Fruit fly (Drosophila melanogaster) whole organism, embryonic: ENCODE measurements around the gene cnc.

Experiments
- B-H1 ChIP-seq: fragments of 200-800 bp; sonication (Bioruptor generic); IDR thresholded peaks from 3 replicates; pipeline ENCODE4 v1.3.6; 2022; ENCODE audit warnings: missing biosample characterization, missing genetic modification characterization
- BEAF-32 ChIP-seq: fragments of 200-800 bp; sonication (Bioruptor generic); optimal IDR thresholded peaks from 3 replicates; lab custom pipeline; 2017; ENCODE audit warnings: missing biosample characterization, missing genetic modification characterization, mild to moderate bottlenecking, moderate library complexity, missing genetic modification reagents
- CG11085 ChIP-seq: fragments of 200-800 bp; sonication (Bioruptor generic); IDR thresholded peaks from 2 replicates; pipeline ENCODE4 v1.3.6; 2022; ENCODE audit warnings: missing biosample characterization, missing genetic modification characterization
- CG12219 ChIP-seq: fragments of 200-800 bp; sonication (Bioruptor generic); optimal IDR thresholded peaks from 3 replicates; lab custom pipeline; 2018; ENCODE audit warnings: missing biosample characterization, mild to moderate bottlenecking, missing genetic modification characterization
- CG13287 ChIP-seq: fragments of 200-800 bp; sonication (Bioruptor generic); IDR thresholded peaks from 2 replicates; pipeline ENCODE4 v1.3.6; 2022; ENCODE audit warnings: missing biosample characterization, missing genetic modification characterization; ENCODE audit not compliant: partially characterized antibody
- CG1529 ChIP-seq: fragments of 200-800 bp; sonication (Bioruptor generic); optimal IDR thresholded peaks from 3 replicates; lab custom pipeline; 2018; ENCODE audit warnings: missing biosample characterization, missing genetic modification characterization
- CG15601 ChIP-seq: fragments of 200-800 bp; sonication (Bioruptor generic); optimal IDR thresholded peaks from 3 replicates; lab custom pipeline; 2019; ENCODE audit warnings: missing biosample characterization, mild to moderate bottlenecking, missing genetic modification characterization, moderate library complexity
- CG17328 ChIP-seq: fragments of 200-800 bp; sonication (Bioruptor generic); IDR thresholded peaks from 2 replicates; pipeline ENCODE4 v1.3.6; 2022; ENCODE audit warnings: missing biosample characterization, missing genetic modification characterization
- CG17829 ChIP-seq: fragments of 200-800 bp; optimal IDR thresholded peaks from 2 replicates; lab custom pipeline; 2019; ENCODE audit warnings: missing biosample characterization, mild to moderate bottlenecking, missing genetic modification characterization, moderate library complexity
- CG2202 ChIP-seq: fragments of 200-800 bp; sonication (Bioruptor generic); optimal IDR thresholded peaks from 2 replicates; lab custom pipeline; 2018; ENCODE audit warnings: missing biosample characterization, mild to moderate bottlenecking, missing genetic modification characterization
- CG4360 ChIP-seq: fragments of 200-800 bp; sonication (Bioruptor generic); IDR thresholded peaks from 2 replicates; pipeline ENCODE4 v1.3.6; 2022; ENCODE audit warnings: missing biosample characterization, missing genetic modification characterization
- CG5953 ChIP-seq: fragments of 200-800 bp; sonication (Bioruptor generic); IDR thresholded peaks from 2 replicates; pipeline ENCODE4 v1.3.6; 2022; ENCODE audit warnings: missing biosample characterization, missing genetic modification characterization
- CG6683 ChIP-seq: fragments of 200-800 bp; sonication (Bioruptor generic); optimal IDR thresholded peaks from 2 replicates; lab custom pipeline; 2017; ENCODE audit warnings: missing biosample characterization, mild to moderate bottlenecking, missing genetic modification characterization, missing genetic modification reagents
- CG6813 ChIP-seq: fragments of 200-800 bp; sonication (Bioruptor generic); optimal IDR thresholded peaks from 2 replicates; lab custom pipeline; 2017; ENCODE audit warnings: missing biosample characterization, missing genetic modification characterization, mild to moderate bottlenecking, moderate library complexity, missing genetic modification reagents
- CG7271 ChIP-seq: fragments of 200-800 bp; sonication (Bioruptor generic); optimal IDR thresholded peaks from 2 replicates; lab custom pipeline; 2018; ENCODE audit warnings: missing biosample characterization, mild to moderate bottlenecking, missing genetic modification characterization, moderate library complexity
- CG8089 ChIP-seq: fragments of 200-800 bp; sonication (Bioruptor generic); optimal IDR thresholded peaks from 3 replicates; lab custom pipeline; 2016; ENCODE audit warnings: missing biosample characterization, missing genetic modification characterization
- CG8478 ChIP-seq: fragments of >200 bp; optimal IDR thresholded peaks from 2 replicates; lab custom pipeline; 2018
- Drgx ChIP-seq: fragments of 200-800 bp; sonication (Bioruptor generic); IDR thresholded peaks from 2 replicates; pipeline ENCODE4 v1.3.6; 2022; ENCODE audit warnings: missing biosample characterization, missing genetic modification characterization
- HLH3B ChIP-seq: fragments of 200-800 bp; sonication (Bioruptor generic); IDR thresholded peaks from 2 replicates; pipeline ENCODE4 v1.3.6; 2022; ENCODE audit warnings: missing biosample characterization, missing genetic modification characterization
- Lhr ChIP-seq: fragments of 200-800 bp; sonication (Bioruptor generic); optimal IDR thresholded peaks from 3 replicates; lab custom pipeline; 2017; ENCODE audit warnings: mild to moderate bottlenecking, missing biosample characterization, missing genetic modification reagents, missing genetic modification characterization
- MTF-1 ChIP-seq: fragments of 200-800 bp; sonication (Bioruptor generic); optimal IDR thresholded peaks from 2 replicates; lab custom pipeline; 2018; ENCODE audit warnings: missing biosample characterization, mild to moderate bottlenecking, missing genetic modification characterization, borderline replicate concordance
- Meics ChIP-seq: fragments of 200-800 bp; sonication (Bioruptor generic); optimal IDR thresholded peaks from 2 replicates; lab custom pipeline; 2017; ENCODE audit warnings: missing biosample characterization, mild to moderate bottlenecking, missing genetic modification characterization
- Nf-YA ChIP-seq: fragments of 200-800 bp; sonication (Bioruptor generic); IDR thresholded peaks from 2 replicates; pipeline ENCODE4 v1.3.6; 2022; ENCODE audit warnings: missing biosample characterization, missing genetic modification characterization
- Nf-YC ChIP-seq: fragments of 200-800 bp; optimal IDR thresholded peaks from 3 replicates; lab custom pipeline; 2019; ENCODE audit warnings: missing biosample characterization, mild to moderate bottlenecking, missing genetic modification characterization, moderate library complexity
- Opbp ChIP-seq: fragments of 200-800 bp; sonication (Bioruptor generic); IDR thresholded peaks from 3 replicates; pipeline ENCODE4 v1.3.6; 2022; ENCODE audit warnings: missing biosample characterization, missing genetic modification characterization; ENCODE audit not compliant: partially characterized antibody
- Rfx ChIP-seq: fragments of 200-800 bp; sonication (Bioruptor generic); IDR thresholded peaks from 2 replicates; pipeline ENCODE4 v1.3.6; 2022; ENCODE audit warnings: missing biosample characterization, missing genetic modification characterization
- Xrp1 ChIP-seq: fragments of 200-800 bp; sonication (Bioruptor generic); IDR thresholded peaks from 2 replicates; pipeline ENCODE4 v1.3.6; 2022; ENCODE audit warnings: missing biosample characterization, missing genetic modification characterization
- bsh ChIP-seq, 2 experiments: fragments of 200-800 bp; sonication (Bioruptor generic); optimal IDR thresholded peaks; 2 replicates each; lab custom pipeline; 2017 to 2018; ENCODE audit warnings: mild to moderate bottlenecking in 2 of 2, missing biosample characterization in 2 of 2, missing genetic modification characterization in 2 of 2, moderate library complexity in 1 of 2
- chinmo ChIP-seq: fragments of 200-800 bp; sonication (Bioruptor generic); IDR thresholded peaks from 4 replicates; pipeline ENCODE4 v1.3.6; 2022; ENCODE audit warnings: missing biosample characterization, missing genetic modification characterization; ENCODE audit not compliant: partially characterized antibody
- ci ChIP-seq: fragments of 200-800 bp; sonication (Bioruptor generic); IDR thresholded peaks from 3 replicates; pipeline ENCODE4 v1.3.6; 2022; ENCODE audit warnings: missing biosample characterization, missing genetic modification characterization
- cwo ChIP-seq: fragments of 200-800 bp; sonication (Bioruptor generic); optimal IDR thresholded peaks from 3 replicates; lab custom pipeline; 2017; ENCODE audit warnings: missing biosample characterization, missing genetic modification characterization, mild to moderate bottlenecking, moderate library complexity, missing genetic modification reagents
- ewg ChIP-seq: fragments of 200-800 bp; sonication (Bioruptor generic); optimal IDR thresholded peaks from 3 replicates; lab custom pipeline; 2017; ENCODE audit warnings: mild to moderate bottlenecking, missing biosample characterization, missing genetic modification reagents, missing genetic modification characterization
- h ChIP-seq: fragments of >200 bp; optimal IDR thresholded peaks from 2 replicates; lab custom pipeline; 2017
- ham ChIP-seq: fragments of 200-800 bp; sonication (Bioruptor generic); IDR thresholded peaks from 2 replicates; pipeline ENCODE4 v1.3.6; 2022; ENCODE audit warnings: missing biosample characterization, missing genetic modification characterization
- her ChIP-seq: fragments of 200-800 bp; sonication (Bioruptor generic); optimal IDR thresholded peaks from 2 replicates; lab custom pipeline; 2016; ENCODE audit warnings: missing biosample characterization, missing genetic modification characterization
- hkb ChIP-seq, 2 experiments: fragments of 200-800 bp in 1 of 2; fragments of >200 bp in 1 of 2; sonication (Bioruptor generic) in 1 of 2; IDR thresholded peaks in 1 of 2; optimal IDR thresholded peaks in 1 of 2; 2 replicates each; pipeline versions ENCODE4 v1.3.6 to Lab custom; 2017 to 2022; ENCODE audit warnings: missing biosample characterization in 1 of 2, missing genetic modification characterization in 1 of 2
- lbe ChIP-seq: fragments of 200-800 bp; sonication (Bioruptor generic); optimal IDR thresholded peaks from 2 replicates; lab custom pipeline; 2016; ENCODE audit warnings: missing biosample characterization, mild to moderate bottlenecking, missing genetic modification characterization
- lov ChIP-seq, 2 experiments: fragments of 200-800 bp in 1 of 2; fragments of >200 bp in 1 of 2; sonication (Bioruptor generic) in 1 of 2; IDR thresholded peaks in 1 of 2; optimal IDR thresholded peaks in 1 of 2; 2 replicates in 1 of 2; 3 replicates in 1 of 2; pipeline versions ENCODE4 v1.3.6 to Lab custom; 2017 to 2022; ENCODE audit warnings: missing biosample characterization in 1 of 2, missing genetic modification characterization in 1 of 2
- mld ChIP-seq: fragments of 200-800 bp; sonication (Bioruptor generic); IDR thresholded peaks from 3 replicates; pipeline ENCODE4 v1.3.6; 2022; ENCODE audit warnings: missing biosample characterization, missing genetic modification characterization; ENCODE audit not compliant: partially characterized antibody
- odd ChIP-seq: fragments of 200-800 bp; sonication (Bioruptor generic); optimal IDR thresholded peaks from 2 replicates; lab custom pipeline; 2017; ENCODE audit warnings: missing biosample characterization, mild to moderate bottlenecking, missing genetic modification characterization
- pan ChIP-seq, 4 experiments: fragments of >200 bp in 3 of 4; fragments of 200-800 bp in 1 of 4; sonication (Bioruptor generic) in 1 of 4; optimal IDR thresholded peaks in 3 of 4; IDR thresholded peaks in 1 of 4; 2 replicates each; pipeline versions ENCODE4 v1.3.6 to Lab custom; 2017 to 2022; ENCODE audit warnings: missing biosample characterization in 2 of 4, missing genetic modification characterization in 2 of 4, mixed read lengths in 1 of 4
- seq ChIP-seq: fragments of 200-800 bp; sonication (Bioruptor generic); IDR thresholded peaks from 2 replicates; pipeline ENCODE4 v1.3.6; 2022; ENCODE audit warnings: missing biosample characterization, missing genetic modification characterization
- slbo ChIP-seq: fragments of 200-800 bp; sonication (Bioruptor generic); IDR thresholded peaks from 2 replicates; pipeline ENCODE4 v1.3.6; 2022; ENCODE audit warnings: missing biosample characterization, missing genetic modification characterization
- sna ChIP-seq: fragments of 200-800 bp; sonication (Bioruptor generic); IDR thresholded peaks from 2 replicates; pipeline ENCODE4 v1.3.6; 2022; ENCODE audit warnings: missing biosample characterization, missing genetic modification characterization; ENCODE audit not compliant: partially characterized antibody
- twi ChIP-seq: fragments of 200-800 bp; optimal IDR thresholded peaks from 2 replicates; lab custom pipeline; 2019; ENCODE audit warnings: missing biosample characterization, mild to moderate bottlenecking, missing genetic modification characterization, moderate library complexity
- vvl ChIP-seq: fragments of 200-800 bp; sonication (Bioruptor generic); IDR thresholded peaks from 2 replicates; pipeline ENCODE4 v1.3.6; 2022; ENCODE audit warnings: missing biosample characterization, missing genetic modification characterization
- z ChIP-seq: fragments of 200-800 bp; sonication (Bioruptor generic); IDR thresholded peaks from 3 replicates; pipeline ENCODE4 v1.3.6; 2022; ENCODE audit warnings: missing biosample characterization, missing genetic modification characterization
- zfh1 ChIP-seq: fragments of 200-800 bp; sonication (Bioruptor generic); IDR thresholded peaks from 3 replicates; pipeline ENCODE4 v1.3.6; 2022; ENCODE audit warnings: missing biosample characterization, missing genetic modification characterization

Gene cnc

DNA sequence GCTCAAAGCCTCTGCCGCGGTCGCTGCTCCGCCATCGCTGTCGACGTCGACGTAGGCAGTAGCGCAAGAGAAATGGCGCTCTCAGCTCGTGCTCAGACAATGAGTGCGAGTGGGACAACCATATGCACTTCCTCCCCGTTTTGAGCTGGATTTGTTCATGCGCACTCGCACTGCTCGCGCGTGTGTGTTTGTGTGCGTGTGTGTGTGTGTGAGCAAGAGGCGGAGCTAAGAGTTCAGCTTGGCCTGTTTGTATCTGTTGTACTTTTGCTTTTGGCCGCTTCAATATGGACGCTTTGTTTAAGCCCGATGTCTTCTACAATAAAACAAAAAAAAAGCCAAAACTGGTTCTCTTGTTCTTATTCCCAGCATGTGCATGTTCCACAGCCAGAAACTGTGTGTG, 25.4 kb downstream of the cnc start (continued):
- TF ChIP-seq CG6683, result no peak
- no peak for TF ChIP-seq Lhr (GFP tag; lab: Kevin White, UChicago)
- 0 out of 2 replicates have a peak, but pooled peaks have one; percentile 41 for TF ChIP-seq CG4360 (GFP tag; lab: Robert Waterston, UW)
- peak; percentile 37; the same call in 1 of the 2 replicates for TF ChIP-seq sna (GFP tag; lab: Robert Waterston, UW)
- peak; percentile 41 for TF ChIP-seq CG17829 (tag; lab: Kevin White, UChicago)
- 0 out of 3 replicates have a peak, but pooled peaks have one; percentile 44 for TF ChIP-seq mld
- no peak for TF ChIP-seq CG1529 (GFP tag; lab: Kevin White, UChicago)
- TF ChIP-seq CG15601, result no peak
- peak; percentile 26 for TF ChIP-seq CG6813
- no peak for TF ChIP-seq h (lab: Kevin White, UChicago)
- peak; percentile 25; the same call in 1 of the 3 replicates for TF ChIP-seq zfh1 (GFP tag; lab: Robert Waterston, UW)
- peak; percentile 57; the same call in 1 of the 2 replicates for TF ChIP-seq CG17328 (GFP tag; lab: Robert Waterston, UW)
- TF ChIP-seq MTF-1 (GFP tag; lab: Kevin White, UChicago), result no peak
- TF ChIP-seq Xrp1 (GFP tag; lab: Robert Waterston, UW), result no peak
- no peak for TF ChIP-seq CG7271 (tag; lab: Kevin White, UChicago)
- TF ChIP-seq BEAF-32 (GFP tag; lab: Kevin White, UChicago), result no peak
- TF ChIP-seq cwo (GFP tag; lab: Kevin White, UChicago), result no peak
- TF ChIP-seq CG2202, result no peak
- TF ChIP-seq seq (GFP tag; lab: Robert Waterston, UW), result peak; percentile 83; the same call in 1 of the 2 replicates
- peak; percentile 94 for TF ChIP-seq ewg (GFP tag; lab: Kevin White, UChicago)
- peak; percentile 77; the same call in 1 of the 4 replicates for TF ChIP-seq chinmo (GFP tag; lab: Robert Waterston, UW)
- TF ChIP-seq vvl, result peak; percentile 76; the same call in 1 of the 2 replicates
- no peak for TF ChIP-seq CG8089 (GFP tag; lab: Kevin White, UChicago)
- no peak for TF ChIP-seq ham (GFP tag; lab: Robert Waterston, UW)
- TF ChIP-seq CG13287 (GFP tag; lab: Robert Waterston, UW), result peak; percentile 47; the same call in 1 of the 2 replicates
- TF ChIP-seq Nf-YC (tag; lab: Kevin White, UChicago), result peak; percentile 98
- TF ChIP-seq lbe (GFP tag; lab: Kevin White, UChicago), result peak; percentile 7
- TF ChIP-seq odd (GFP tag; lab: Kevin White, UChicago), result peak; percentile 6
- peak; percentile 7 for TF ChIP-seq her (GFP tag; lab: Kevin White, UChicago)
- TF ChIP-seq twi (tag; lab: Kevin White, UChicago), result peak; percentile 24
- peak; percentile 30; the same call in 1 of the 2 replicates for TF ChIP-seq HLH3B (GFP tag; lab: Robert Waterston, UW)
- TF ChIP-seq Rfx, result peak; percentile 35; the same call in 1 of the 2 replicates
- TF ChIP-seq Opbp (GFP tag; lab: Robert Waterston, UW), result peak; percentile 55; the same call in 1 of the 3 replicates
- peak in 1 of 2 experiments; percentile 7 for TF ChIP-seq bsh (GFP tag; optimal IDR thresholded peaks at IDR 0.05; lab: Kevin White, UChicago)
- TF ChIP-seq z (GFP tag; lab: Robert Waterston, UW), result peak; percentile 78
- peak; percentile 86 for TF ChIP-seq ci (GFP tag; lab: Robert Waterston, UW)
- TF ChIP-seq lov (optimal IDR thresholded peaks at IDR 0.05; lab: Kevin White, UChicago), result no peak
- TF ChIP-seq lov (GFP tag; IDR thresholded peaks at IDR 0.05; lab: Robert Waterston, UW), result peak; percentile 56; the same call in 1 of the 3 replicates
- peak; percentile 71; the same call in 1 of the 2 replicates for TF ChIP-seq Nf-YA (GFP tag; lab: Robert Waterston, UW)
- no peak for TF ChIP-seq Meics (GFP tag; lab: Kevin White, UChicago)
- 0 out of 2 replicates have a peak, but pooled peaks have one; percentile 5 for TF ChIP-seq CG5953 (GFP tag; lab: Robert Waterston, UW)
- TF ChIP-seq pan (optimal IDR thresholded peaks at IDR 0.05; lab: Kevin White, UChicago), result no peak
- TF ChIP-seq pan (GFP tag; optimal IDR thresholded peaks at IDR 0.05 in 1 of 2, IDR thresholded peaks at IDR 0.05 in 1 of 2), result peak in 1 of 2 experiments; percentile 45
- TF ChIP-seq CG11085 (GFP tag; lab: Robert Waterston, UW), result no peak
- TF ChIP-seq B-H1, result no peak
- no peak for TF ChIP-seq hkb (optimal IDR thresholded peaks at IDR 0.05; lab: Kevin White, UChicago)
- 0 out of 2 replicates have a peak, but pooled peaks have one; percentile 57 for TF ChIP-seq hkb (GFP tag; IDR thresholded peaks at IDR 0.05; lab: Robert Waterston, UW)
- TF ChIP-seq CG12219, result peak; percentile 7
- TF ChIP-seq CG8478 (lab: Kevin White, UChicago), result peak; percentile 88
- TF ChIP-seq Drgx (GFP tag; lab: Robert Waterston, UW), result peak; percentile 41
- TF ChIP-seq slbo (GFP tag; lab: Robert Waterston, UW), result 0 out of 2 replicates have a peak, but pooled peaks have one; percentile 8
